Fruit fly (Drosophila melanogaster) ovary, adult (tissue): ENCODE measurements around the gene CG42812.

Source experiments
- CG17801 ChIP-seq: fragments of 200-800 bp; optimal IDR thresholded peaks from 2 replicates; lab custom pipeline; 2019; ENCODE audit warnings: missing biosample characterization, mild to moderate bottlenecking, missing genetic modification characterization, moderate library complexity; ENCODE audit not compliant: partially characterized antibody

Gene CG42812

DNA sequence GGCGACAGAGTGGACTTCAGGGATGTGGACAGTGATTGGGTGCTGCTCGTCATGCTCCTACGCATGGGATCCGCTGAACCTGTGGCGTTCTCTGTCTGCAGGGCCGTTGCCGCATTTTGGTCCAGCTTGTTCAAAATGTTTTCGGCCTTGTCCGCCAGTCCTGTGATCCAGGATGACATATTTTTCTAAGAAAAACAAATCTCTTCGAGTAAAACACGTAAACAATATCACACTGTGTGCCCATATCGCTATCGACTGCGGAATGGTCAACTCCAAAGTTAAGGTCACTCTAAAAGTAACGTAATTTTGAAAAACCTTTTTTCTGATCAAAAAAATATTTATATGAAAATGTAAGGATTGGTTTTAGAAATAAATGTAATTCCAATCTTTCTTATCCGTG, 10.3 kb downstream of the CG42812 start, which contains the start of gene Golgin84:
TSS of gene Golgin84 (minus strand) at position 241 of the 400 bp plus-strand sequence.
- TF ChIP-seq CG17801 (GFP tag; lab: Kevin White, UChicago): no peak

DNA sequence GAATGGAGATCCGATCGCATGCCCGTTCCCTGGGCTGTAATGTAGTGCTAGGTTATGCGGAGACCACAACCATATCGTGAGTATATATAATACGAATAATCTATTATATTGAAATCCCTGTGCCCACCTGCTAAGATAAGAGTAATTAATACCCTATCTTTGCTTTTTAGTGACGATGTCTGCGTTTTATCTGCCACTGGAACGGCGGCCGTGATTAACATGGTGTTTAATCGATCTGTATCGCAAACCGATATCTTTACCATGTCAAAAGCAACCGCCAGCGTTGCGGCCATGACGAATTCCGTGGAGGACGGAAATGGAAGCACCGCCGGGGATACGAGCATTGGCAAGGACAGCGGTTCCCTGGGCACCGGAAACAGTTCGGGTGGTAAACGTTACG, 14.5 kb downstream of the CG42812 start:
- TF ChIP-seq CG17801 (GFP tag; lab: Kevin White, UChicago): no peak

DNA sequence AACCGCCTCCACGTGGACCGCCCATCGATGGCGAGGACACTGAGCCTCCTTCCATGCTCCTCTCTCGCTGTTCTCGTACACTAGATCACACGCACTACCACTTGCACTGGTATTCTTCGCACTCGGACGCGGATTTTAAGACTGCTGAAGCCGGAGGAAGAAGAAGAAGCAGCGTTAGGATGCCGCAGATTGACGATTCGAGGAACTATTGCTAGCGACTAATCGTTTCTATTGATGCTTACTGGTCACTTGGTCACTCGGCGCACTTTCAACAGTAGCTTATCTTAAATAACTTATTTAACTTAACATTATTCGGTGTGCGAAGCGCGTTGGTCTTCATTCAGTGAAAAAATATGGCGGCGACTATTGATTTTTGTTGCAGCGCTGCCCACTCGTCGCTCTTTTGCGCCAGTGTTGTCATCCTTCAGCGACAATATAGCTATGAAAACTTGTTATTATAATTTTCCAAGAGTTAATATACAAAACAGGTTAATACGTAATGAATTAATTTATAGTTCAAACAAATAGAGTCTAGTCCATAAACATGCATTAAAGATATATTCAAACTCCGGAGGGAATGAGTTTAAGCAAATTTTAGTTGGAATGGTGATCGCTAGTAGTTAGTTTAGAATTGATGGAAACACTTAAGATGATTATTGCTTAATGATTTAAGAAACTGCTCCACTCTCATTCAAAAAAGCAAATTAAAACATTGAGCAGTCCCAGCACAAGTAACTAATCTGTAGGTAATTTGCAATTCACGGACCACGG, 19.4 kb downstream of the CG42812 start, which contains the start of the genes CG5746 and CG6454:
TSS of gene CG5746 (minus strand) at position 372 of the 771 bp plus-strand sequence.
TSS of gene CG6454 (plus strand) at position 763 of the 771 bp plus-strand sequence.
- peak; percentile 28 for TF ChIP-seq CG17801 (GFP tag; lab: Kevin White, UChicago)

DNA sequence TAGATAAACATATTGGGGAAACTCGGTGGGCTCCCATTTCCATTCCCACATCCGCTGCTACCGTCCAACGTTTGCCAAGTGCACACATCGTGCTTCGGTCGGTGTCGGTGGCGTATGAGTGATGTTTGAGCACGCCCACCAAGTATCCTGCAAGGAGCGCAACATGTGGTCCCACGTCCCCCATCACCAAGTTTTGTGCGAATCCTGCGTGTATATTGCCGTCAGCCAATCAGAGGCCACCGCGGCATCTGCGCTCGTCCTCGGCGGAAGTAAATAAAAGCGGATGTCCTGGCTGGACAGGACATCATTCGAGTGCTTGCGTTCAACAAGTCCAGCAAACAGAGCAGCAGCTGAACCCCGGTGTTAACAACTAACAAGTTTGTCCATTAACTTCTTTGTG, 26.7 kb downstream of the CG42812 start, which contains the start of gene Ms:
TSS of gene Ms (plus strand) at position 301 of the 400 bp plus-strand sequence.
- TF ChIP-seq CG17801 (GFP tag; lab: Kevin White, UChicago): no peak

DNA sequence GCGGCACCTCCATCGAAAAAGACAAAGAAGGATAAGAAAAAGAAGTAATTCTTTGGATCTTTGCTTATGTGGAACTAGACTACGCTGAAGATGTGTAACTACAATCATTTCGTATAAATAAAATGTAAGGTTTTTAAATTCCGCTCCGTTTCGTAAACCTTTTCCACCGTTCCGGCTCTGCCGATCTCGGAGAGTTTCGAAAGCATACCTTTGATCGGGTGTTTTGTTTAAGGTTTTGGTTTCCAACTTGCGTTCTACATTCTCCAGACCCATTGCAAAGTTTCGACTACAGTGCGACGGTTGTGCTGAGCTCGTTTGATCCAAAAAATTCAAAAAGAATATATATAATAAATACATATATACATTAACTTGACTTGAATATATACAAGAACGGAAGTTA, 31.3 kb downstream of the CG42812 start, which contains the start of gene CG6432:
TSS of gene CG6432 (plus strand) at position 301 of the 400 bp plus-strand sequence.
- TF ChIP-seq CG17801 (GFP tag; lab: Kevin White, UChicago): no peak

DNA sequence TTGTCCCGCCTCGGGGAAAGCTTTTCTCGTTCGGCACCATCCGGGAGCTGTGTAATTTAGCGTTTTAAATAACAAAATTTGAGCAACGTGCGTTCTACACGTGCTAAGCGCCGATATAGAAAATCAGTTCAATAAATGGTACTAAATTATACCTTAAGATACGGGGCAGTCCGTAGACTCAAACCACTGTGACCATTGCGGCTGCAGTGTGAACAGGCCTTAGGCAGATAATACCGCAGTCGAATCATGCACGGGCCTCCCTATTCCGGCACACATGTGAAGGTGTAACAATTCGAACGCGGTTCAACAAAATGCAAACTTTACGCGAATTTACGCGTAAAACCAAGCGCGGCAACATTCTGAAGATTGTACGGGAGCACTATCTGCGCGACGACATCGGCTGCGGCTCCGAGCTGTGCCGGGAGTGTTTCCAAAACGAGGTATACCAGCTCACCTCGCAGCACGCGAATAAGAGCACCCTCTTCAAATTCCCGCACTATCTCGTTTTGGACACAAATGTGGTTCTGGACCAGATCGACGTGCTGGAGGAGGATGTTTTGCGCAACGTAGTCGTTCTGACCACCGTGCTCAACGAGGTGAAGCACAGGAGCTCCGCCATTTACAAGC, 34.7 kb downstream of the CG42812 start, which contains the start of the genes Rrp5 and Dis3:
TSS of gene Rrp5 (minus strand) at position 135 of the 627 bp plus-strand sequence.
TSS of gene Dis3 (plus strand) at position 252 of the 627 bp plus-strand sequence.
- TF ChIP-seq CG17801 (GFP tag; lab: Kevin White, UChicago): no peak

DNA sequence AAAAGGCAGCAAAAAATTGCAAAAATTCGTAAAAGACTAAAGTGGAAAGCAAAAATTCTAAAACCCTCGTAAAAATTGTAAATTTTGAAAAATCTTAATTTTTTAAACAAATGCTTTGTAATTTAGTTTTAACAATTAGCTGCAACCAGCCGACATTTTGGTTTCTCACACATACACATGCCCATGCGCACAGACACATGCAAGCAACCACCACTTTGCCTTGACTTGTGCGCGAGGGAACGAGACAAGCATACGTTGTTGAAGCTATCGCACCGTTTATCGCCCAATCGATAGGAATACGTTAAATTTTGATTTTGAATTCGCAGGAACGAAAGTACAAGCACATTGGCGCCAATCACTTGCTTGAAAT, 47.6 kb downstream of the CG42812 start:
- peak; percentile 8 for TF ChIP-seq CG17801 (GFP tag; lab: Kevin White, UChicago)

DNA sequence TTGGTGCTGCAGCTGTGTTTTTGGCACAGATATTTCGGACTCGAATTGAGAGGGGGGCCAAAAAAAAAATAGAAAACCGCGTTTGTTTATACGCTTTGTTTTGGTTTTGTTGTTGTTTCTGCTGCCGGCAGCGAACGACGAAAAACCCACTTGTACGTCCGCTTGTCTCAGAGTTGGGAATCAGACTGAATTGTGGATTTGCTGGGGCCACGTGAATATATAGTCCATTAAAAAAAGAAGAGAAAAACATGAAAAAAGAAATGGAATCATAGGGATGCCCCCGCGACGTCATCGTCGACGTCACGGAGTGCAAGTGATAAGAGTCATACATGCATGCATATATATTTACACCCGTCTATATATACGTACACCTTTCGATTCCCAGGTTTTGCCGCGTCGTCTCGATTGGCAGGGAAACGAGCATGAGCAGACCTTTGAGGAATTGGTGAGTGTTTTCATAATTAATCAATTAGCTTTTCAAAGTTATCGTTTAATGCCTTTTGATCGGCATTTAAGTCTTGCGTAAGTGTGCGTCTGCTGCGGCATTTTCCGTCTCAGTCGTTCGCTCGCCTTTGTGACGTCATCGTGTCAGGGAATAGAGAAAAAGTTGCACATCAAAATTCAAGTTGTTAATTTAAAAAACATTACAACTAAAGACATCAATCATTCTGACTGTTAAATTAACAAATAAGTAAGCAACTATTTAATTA, 48.2 kb downstream of the CG42812 start:
- no peak for TF ChIP-seq CG17801 (GFP tag; lab: Kevin White, UChicago)

DNA sequence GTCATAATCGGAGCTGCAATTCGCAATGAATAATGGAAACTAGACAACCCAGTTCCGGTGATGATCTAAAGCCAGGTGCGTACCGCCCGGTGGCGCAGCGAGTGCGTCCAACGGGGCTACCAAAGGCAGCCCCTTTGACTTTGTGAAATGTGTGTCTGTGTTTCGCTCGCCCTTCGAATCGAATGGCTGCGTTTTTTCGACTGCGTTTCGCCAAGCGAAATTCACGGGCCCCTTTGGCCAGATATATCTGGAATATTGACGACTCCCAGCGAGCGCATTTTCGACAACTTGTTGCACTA, 48.9 kb downstream of the CG42812 start:
- no peak for TF ChIP-seq CG17801 (GFP tag; lab: Kevin White, UChicago)

DNA sequence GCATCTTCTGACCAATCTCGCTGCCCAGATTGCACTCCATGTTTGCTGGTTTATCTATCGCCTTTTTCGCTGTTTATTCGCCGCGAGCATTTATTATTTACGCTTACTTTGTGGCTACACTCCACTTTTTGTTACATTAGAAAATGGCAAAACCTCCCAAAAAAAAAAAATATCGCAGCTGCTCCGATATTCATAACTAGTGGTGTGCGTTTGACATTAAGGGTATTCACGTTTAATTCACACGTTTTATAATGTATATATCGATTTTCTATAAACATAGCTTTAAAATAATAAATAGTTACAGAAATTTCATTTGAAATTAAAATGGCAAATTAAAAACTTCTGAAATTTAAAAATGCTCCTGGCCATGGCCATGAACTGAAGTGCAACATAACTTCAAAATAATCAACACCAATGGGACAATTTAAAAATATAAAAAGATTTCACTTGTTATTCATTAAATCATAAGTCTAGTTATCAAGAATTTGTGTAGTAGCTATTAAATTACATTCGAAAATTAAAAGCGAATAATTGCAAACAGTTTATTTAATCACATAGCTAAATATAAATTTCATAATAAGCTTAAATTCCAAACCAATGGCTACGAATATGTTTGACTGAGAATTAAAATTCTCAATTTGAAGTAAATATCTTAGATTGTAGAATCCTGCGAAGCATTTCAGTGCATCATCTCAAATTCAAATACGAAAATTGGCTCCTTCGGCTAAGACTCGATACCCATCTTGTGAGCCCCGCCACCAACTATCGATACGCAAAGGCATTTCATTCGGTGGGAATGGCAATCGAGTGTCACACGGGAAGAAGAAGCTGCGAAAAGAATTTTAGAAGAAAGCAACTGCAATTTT, 49.5 kb downstream of the CG42812 start, which contains the start of the genes Nab2 and BRWD3:
TSS of gene Nab2 (minus strand) at position 203 of the 866 bp plus-strand sequence.
TSS of gene BRWD3 (plus strand) at position 784 of the 866 bp plus-strand sequence.
- TF ChIP-seq CG17801 (GFP tag; lab: Kevin White, UChicago): peak; percentile 17
